Fruit fly (Drosophila melanogaster) whole organism, embryonic: Measurements from ENCODE around the gene CHOp24.

Source experiments
- Abd-B ChIP-seq: fragments of 200-800 bp; sonication (Bioruptor generic); optimal IDR thresholded peaks from 2 replicates; lab custom pipeline; 2018; ENCODE audit warnings: missing biosample characterization, mild to moderate bottlenecking, missing genetic modification characterization, moderate library complexity
- CG11456 ChIP-seq: fragments of 200-800 bp; sonication (Bioruptor generic); IDR thresholded peaks from 3 replicates; pipeline ENCODE4 v1.3.6; 2022; ENCODE audit warnings: missing biosample characterization, missing genetic modification characterization
- CG11504 ChIP-seq: fragments of 200-800 bp; sonication (Bioruptor generic); optimal IDR thresholded peaks from 3 replicates; lab custom pipeline; 2019; ENCODE audit warnings: missing biosample characterization, mild to moderate bottlenecking, missing genetic modification characterization, moderate library complexity
- CG12104 ChIP-seq: fragments of 200-800 bp; sonication (Bioruptor generic); optimal IDR thresholded peaks from 3 replicates; lab custom pipeline; 2016; ENCODE audit warnings: missing biosample characterization, missing genetic modification characterization
- CG12769 ChIP-seq: fragments of 200-800 bp; sonication (Bioruptor generic); optimal IDR thresholded peaks from 2 replicates; lab custom pipeline; 2019; ENCODE audit warnings: missing biosample characterization, mild to moderate bottlenecking, missing genetic modification characterization, moderate library complexity
- CG13775 ChIP-seq: fragments of 200-800 bp; sonication (Bioruptor generic); optimal IDR thresholded peaks from 3 replicates; lab custom pipeline; 2017; ENCODE audit warnings: missing biosample characterization, mild to moderate bottlenecking, missing genetic modification characterization
- CG14965 ChIP-seq: fragments of 200-800 bp; sonication (Bioruptor generic); optimal IDR thresholded peaks from 2 replicates; lab custom pipeline; 2016; ENCODE audit warnings: missing biosample characterization, missing genetic modification characterization, borderline replicate concordance
- CG1603 ChIP-seq: fragments of 200-800 bp; sonication (Bioruptor generic); optimal IDR thresholded peaks from 2 replicates; lab custom pipeline; 2019; ENCODE audit warnings: missing biosample characterization, mild to moderate bottlenecking, missing genetic modification characterization, moderate library complexity
- CG18011 ChIP-seq: fragments of 200-800 bp; sonication (Bioruptor generic); optimal IDR thresholded peaks from 2 replicates; lab custom pipeline; 2017; ENCODE audit warnings: missing biosample characterization, missing genetic modification characterization, mild to moderate bottlenecking, moderate library complexity, missing genotype
- CG18599 ChIP-seq: fragments of 200-800 bp; sonication (Bioruptor generic); optimal IDR thresholded peaks from 3 replicates; lab custom pipeline; 2017; ENCODE audit warnings: missing biosample characterization, missing genetic modification characterization, mild to moderate bottlenecking, moderate library complexity, missing genetic modification reagents
- CG2678 ChIP-seq: fragments of 200-800 bp; sonication (Bioruptor generic); optimal IDR thresholded peaks from 3 replicates; lab custom pipeline; 2019; ENCODE audit warnings: missing biosample characterization, mild to moderate bottlenecking, missing genetic modification characterization, moderate library complexity
- CG30403 ChIP-seq: fragments of 200-800 bp; sonication (Bioruptor generic); optimal IDR thresholded peaks from 3 replicates; lab custom pipeline; 2016; ENCODE audit warnings: missing biosample characterization, missing genetic modification characterization
- CG31224 ChIP-seq: fragments of 200-800 bp; sonication (Bioruptor generic); IDR thresholded peaks from 2 replicates; pipeline ENCODE4 v1.3.6; 2022; ENCODE audit warnings: missing biosample characterization, missing genetic modification characterization
- CG34224 ChIP-seq: fragments of 200-800 bp; sonication (Bioruptor generic); IDR thresholded peaks from 3 replicates; pipeline ENCODE4 v1.3.6; 2022; ENCODE audit warnings: missing biosample characterization, missing genetic modification characterization; ENCODE audit not compliant: partially characterized antibody
- CG4707 ChIP-seq: fragments of 200-800 bp; sonication (Bioruptor generic); optimal IDR thresholded peaks from 2 replicates; lab custom pipeline; 2018; ENCODE audit warnings: missing biosample characterization, mild to moderate bottlenecking, missing genetic modification characterization, moderate library complexity
- CG4854 ChIP-seq: fragments of 200-800 bp; sonication (Bioruptor generic); optimal IDR thresholded peaks from 2 replicates; lab custom pipeline; 2016; ENCODE audit warnings: missing biosample characterization, missing genetic modification characterization, inconsistent platforms
- CG7839 ChIP-seq: fragments of 200-800 bp; sonication (Bioruptor generic); optimal IDR thresholded peaks from 3 replicates; lab custom pipeline; 2018; ENCODE audit warnings: missing biosample characterization, mild to moderate bottlenecking, missing genetic modification characterization, moderate library complexity
- CG8089 ChIP-seq: fragments of 200-800 bp; sonication (Bioruptor generic); optimal IDR thresholded peaks from 3 replicates; lab custom pipeline; 2016; ENCODE audit warnings: missing biosample characterization, missing genetic modification characterization
- CG8290 ChIP-seq, 3 experiments: fragments of 200-800 bp; sonication (Bioruptor generic); optimal IDR thresholded peaks; 2 replicates each; lab custom pipeline; 2016 to 2019; ENCODE audit warnings: missing biosample characterization in 3 of 3, missing genetic modification characterization in 3 of 3, mild to moderate bottlenecking in 2 of 3, moderate library complexity in 1 of 3
- CTCF ChIP-seq: fragments of 200-800 bp; sonication (Bioruptor generic); optimal IDR thresholded peaks from 2 replicates; lab custom pipeline; 2017; ENCODE audit warnings: missing biosample characterization, mild to moderate bottlenecking, missing genetic modification characterization, moderate library complexity
- ERR ChIP-seq: fragments of 200-800 bp; sonication (Bioruptor generic); optimal IDR thresholded peaks from 2 replicates; lab custom pipeline; 2016; ENCODE audit warnings: missing biosample characterization, missing genetic modification characterization
- Hmr ChIP-seq: fragments of 200-800 bp; sonication (Bioruptor generic); optimal IDR thresholded peaks from 3 replicates; lab custom pipeline; 2017; ENCODE audit warnings: mild to moderate bottlenecking, missing biosample characterization, missing genetic modification reagents, missing genetic modification characterization
- Hr51 ChIP-seq, 2 experiments: fragments of 200-800 bp; sonication (Bioruptor generic); optimal IDR thresholded peaks; 2 replicates in 1 of 2; 3 replicates in 1 of 2; lab custom pipeline; 2016 to 2018; ENCODE audit warnings: missing biosample characterization in 2 of 2, missing genetic modification characterization in 2 of 2, mild to moderate bottlenecking in 1 of 2, moderate library complexity in 1 of 2
- Med ChIP-seq: fragments of 200-800 bp; sonication (Bioruptor generic); peaks from one replicate; lab custom pipeline; 2016; ENCODE audit warnings: missing biosample characterization, missing genetic modification characterization, mild to moderate bottlenecking, inconsistent platforms, moderate library complexity
- Oli ChIP-seq: fragments of 200-800 bp; sonication (Bioruptor generic); optimal IDR thresholded peaks from 2 replicates; lab custom pipeline; 2018; ENCODE audit warnings: missing biosample characterization, mild to moderate bottlenecking, missing genetic modification characterization, moderate library complexity
- Pdp1 ChIP-seq, 2 experiments: fragments of 200-800 bp; sonication (Bioruptor generic); optimal IDR thresholded peaks; 3 replicates each; lab custom pipeline; 2016; ENCODE audit warnings: missing biosample characterization in 2 of 2, missing genetic modification characterization in 2 of 2, mild to moderate bottlenecking in 1 of 2, moderate library complexity in 1 of 2
- Trl ChIP-seq, 3 experiments: fragments of >200 bp in 2 of 3; fragments of 200-800 bp in 1 of 3; sonication (Bioruptor generic) in 1 of 3; optimal IDR thresholded peaks; 2 replicates in 1 of 3; 3 replicates in 2 of 3; lab custom pipeline; 2016 to 2017; ENCODE audit warnings: missing biosample characterization in 1 of 3, missing genetic modification characterization in 1 of 3
- YL-1 ChIP-seq: fragments of 200-800 bp; sonication (Bioruptor generic); optimal IDR thresholded peaks from 3 replicates; lab custom pipeline; 2017; ENCODE audit warnings: missing biosample characterization, mild to moderate bottlenecking, missing genetic modification characterization
- ab ChIP-seq: fragments of 200-800 bp; sonication (Bioruptor generic); optimal IDR thresholded peaks from 2 replicates; lab custom pipeline; 2016; ENCODE audit warnings: missing biosample characterization, missing genetic modification characterization
- ac ChIP-seq: fragments of 200-800 bp; sonication (Bioruptor generic); optimal IDR thresholded peaks from 3 replicates; lab custom pipeline; 2017; ENCODE audit warnings: missing biosample characterization, mild to moderate bottlenecking, missing genetic modification characterization
- bcd ChIP-seq: fragments of 200-800 bp; sonication (Bioruptor generic); optimal IDR thresholded peaks from 2 replicates; lab custom pipeline; 2017; ENCODE audit warnings: missing biosample characterization, mild to moderate bottlenecking, missing genetic modification characterization
- bsh ChIP-seq, 2 experiments: fragments of 200-800 bp; sonication (Bioruptor generic); optimal IDR thresholded peaks; 2 replicates each; lab custom pipeline; 2017 to 2018; ENCODE audit warnings: mild to moderate bottlenecking in 2 of 2, missing biosample characterization in 2 of 2, missing genetic modification characterization in 2 of 2, moderate library complexity in 1 of 2
- ci ChIP-seq: fragments of 200-800 bp; sonication (Bioruptor generic); IDR thresholded peaks from 3 replicates; pipeline ENCODE4 v1.3.6; 2022; ENCODE audit warnings: missing biosample characterization, missing genetic modification characterization
- dmrt99B ChIP-seq: fragments of 200-800 bp; sonication (Bioruptor generic); optimal IDR thresholded peaks from 2 replicates; lab custom pipeline; 2018; ENCODE audit warnings: missing biosample characterization, mild to moderate bottlenecking, missing genetic modification characterization, moderate library complexity
- dysf ChIP-seq: fragments of 200-800 bp; sonication (Bioruptor generic); IDR thresholded peaks from 3 replicates; pipeline ENCODE4 v1.3.6; 2022; ENCODE audit warnings: missing biosample characterization, missing genetic modification characterization
- gem ChIP-seq: fragments of 200-800 bp; sonication (Bioruptor generic); optimal IDR thresholded peaks from 2 replicates; lab custom pipeline; 2019; ENCODE audit warnings: missing biosample characterization, mild to moderate bottlenecking, missing genetic modification characterization, moderate library complexity
- gfzf ChIP-seq: fragments of 200-800 bp; sonication (Bioruptor generic); optimal IDR thresholded peaks from 2 replicates; lab custom pipeline; 2016; ENCODE audit warnings: missing biosample characterization, mild to moderate bottlenecking, missing genetic modification characterization, moderate library complexity
- knrl ChIP-seq: fragments of 200-800 bp; sonication (Bioruptor generic); IDR thresholded peaks from 3 replicates; pipeline ENCODE4 v1.3.6; 2022; ENCODE audit warnings: missing biosample characterization, missing genetic modification characterization; ENCODE audit not compliant: partially characterized antibody
- lab ChIP-seq: fragments of 200-800 bp; sonication (Bioruptor generic); optimal IDR thresholded peaks from 3 replicates; lab custom pipeline; 2017; ENCODE audit warnings: missing biosample characterization, missing genetic modification characterization, mild to moderate bottlenecking, moderate library complexity, missing genetic modification reagents
- org-1 ChIP-seq: fragments of 200-800 bp; sonication (Bioruptor generic); optimal IDR thresholded peaks from 2 replicates; lab custom pipeline; 2017; ENCODE audit warnings: missing biosample characterization, missing genetic modification characterization
- peb ChIP-seq: fragments of 200-800 bp; sonication (Bioruptor generic); IDR thresholded peaks from 2 replicates; pipeline ENCODE4 v1.3.6; 2022; ENCODE audit warnings: missing biosample characterization, missing genetic modification characterization
- phol ChIP-seq: fragments of 200-800 bp; sonication (Bioruptor generic); optimal IDR thresholded peaks from 3 replicates; lab custom pipeline; 2018; ENCODE audit warnings: missing biosample characterization, mild to moderate bottlenecking, missing genetic modification characterization, moderate library complexity
- prd ChIP-seq, 3 experiments: fragments of >200 bp in 2 of 3; fragments of 200-800 bp in 1 of 3; sonication (Bioruptor generic) in 1 of 3; optimal IDR thresholded peaks in 2 of 3; IDR thresholded peaks in 1 of 3; 2 replicates in 2 of 3; 3 replicates in 1 of 3; pipeline versions ENCODE4 v1.3.6 to Lab custom; 2017 to 2022; ENCODE audit warnings: missing biosample characterization in 1 of 3, missing genetic modification characterization in 1 of 3
- pzg ChIP-seq: fragments of 200-800 bp; sonication (Bioruptor generic); optimal IDR thresholded peaks from 3 replicates; lab custom pipeline; 2018; ENCODE audit warnings: missing biosample characterization, mild to moderate bottlenecking, missing genetic modification characterization, moderate library complexity
- row ChIP-seq: fragments of 200-800 bp; sonication (Bioruptor generic); IDR thresholded peaks from 3 replicates; pipeline ENCODE4 v1.3.6; 2022; ENCODE audit warnings: missing biosample characterization, missing genetic modification characterization
- tap ChIP-seq: fragments of 200-800 bp; optimal IDR thresholded peaks from 3 replicates; lab custom pipeline; 2019; ENCODE audit warnings: missing biosample characterization, mild to moderate bottlenecking, missing genetic modification characterization, moderate library complexity
- unpg ChIP-seq: fragments of 200-800 bp; sonication (Bioruptor generic); optimal IDR thresholded peaks from 3 replicates; lab custom pipeline; 2018; ENCODE audit warnings: missing biosample characterization, mild to moderate bottlenecking, missing genetic modification characterization, moderate library complexity

CHOp24 gene

DNA sequence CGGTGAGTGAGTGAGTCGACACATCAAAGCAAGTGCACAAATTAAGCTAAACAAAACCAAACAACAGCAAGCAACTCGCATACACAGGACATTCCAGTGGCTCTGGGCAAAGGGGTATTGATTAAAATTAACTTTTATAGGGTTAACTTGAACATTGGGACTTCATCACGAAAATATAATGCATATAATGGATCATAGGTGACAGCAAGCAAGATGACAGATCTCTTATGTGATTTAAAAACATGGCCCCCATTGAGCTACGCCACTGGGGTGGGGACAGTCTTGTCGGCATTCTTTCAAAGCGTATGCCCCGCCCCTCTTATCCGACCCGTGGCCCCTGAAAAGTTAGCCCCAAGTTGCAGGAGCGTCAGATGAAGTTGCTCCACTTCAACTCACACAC, 37.2 kb upstream of the CHOp24 start:
- TF ChIP-seq CG7839 (tag; lab: Kevin White, UChicago) (peak; percentile 18), CG4707 (no peak), org-1 (GFP tag; lab: Kevin White, UChicago) (no peak), CG8290 (GFP tag; optimal IDR thresholded peaks at IDR 0.05; lab: Kevin White, UChicago) (no peak), CG8290 (tag; optimal IDR thresholded peaks at IDR 0.05; lab: Kevin White, UChicago) (peak in 1 of 2 experiments; percentile 21), prd (optimal IDR thresholded peaks at IDR 0.05; lab: Kevin White, UChicago) (no peak), prd (GFP tag; IDR thresholded peaks at IDR 0.05; lab: Robert Waterston, UW) (peak; percentile 22; the same call in 1 of the 3 replicates), Med (GFP tag; lab: Kevin White, UChicago) (peak; percentile 63), Oli (tag; lab: Kevin White, UChicago) (peak; percentile 1), CG12769 (tag; lab: Kevin White, UChicago) (peak; percentile 21), Hmr (GFP tag; lab: Kevin White, UChicago) (peak; percentile 4), gem (tag; lab: Kevin White, UChicago) (peak; percentile 28), CG1603 (peak; percentile 19), ci (0 out of 3 replicates have a peak, but pooled peaks have one; percentile 25), bcd (no peak), dmrt99B (tag; lab: Kevin White, UChicago) (peak; percentile 10), CG11504 (tag; lab: Kevin White, UChicago) (peak; percentile 6), CG14965 (GFP tag; lab: Kevin White, UChicago) (no peak), dysf (GFP tag; lab: Robert Waterston, UW) (0 out of 3 replicates have a peak, but pooled peaks have one; percentile 30), row (GFP tag; lab: Robert Waterston, UW) (0 out of 3 replicates have a peak, but pooled peaks have one; percentile 34), CG8089 (GFP tag; lab: Kevin White, UChicago) (no peak), knrl (GFP tag; lab: Robert Waterston, UW) (no peak), lab (GFP tag; lab: Kevin White, UChicago) (peak; percentile 30), CG18599 (peak; percentile 34), CG11456 (GFP tag; lab: Robert Waterston, UW) (0 out of 3 replicates have a peak, but pooled peaks have one; percentile 25), CG2678 (tag; lab: Kevin White, UChicago) (peak; percentile 2)

DNA sequence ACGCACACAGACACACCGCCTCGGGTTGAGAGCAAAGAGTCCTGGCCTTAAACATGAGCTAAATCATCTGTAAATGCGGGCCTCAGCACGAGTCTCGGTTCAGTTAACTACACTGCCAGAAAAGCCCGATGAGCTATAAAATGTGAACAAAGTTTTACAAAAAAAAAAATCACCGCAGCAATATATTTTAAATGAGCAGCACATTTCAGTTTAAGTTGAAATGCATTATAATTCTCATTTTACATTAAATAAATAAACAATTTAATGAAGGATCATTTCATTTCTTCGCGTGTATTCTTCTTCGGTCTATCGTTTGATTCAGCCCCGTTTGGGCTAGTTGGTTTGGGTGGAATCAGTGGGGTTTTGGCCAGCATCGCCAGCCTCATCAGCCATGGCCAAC, 35.4 kb upstream of the CHOp24 start:
- TF ChIP-seq CG8089 (GFP tag; lab: Kevin White, UChicago) (no peak), CG31224 (GFP tag; lab: Robert Waterston, UW) (no peak), ERR (GFP tag; lab: Kevin White, UChicago) (no peak), CG4854 (no peak), tap (tag; lab: Kevin White, UChicago) (no peak), CG12104 (GFP tag; lab: Kevin White, UChicago) (no peak), Pdp1 (GFP tag; optimal IDR thresholded peaks at IDR 0.05; lab: Kevin White, UChicago) (peak; percentile 5 to 26), gfzf (GFP tag; lab: Kevin White, UChicago) (no peak), CTCF (GFP tag; lab: Kevin White, UChicago) (no peak), Abd-B (no peak), CG18011 (GFP tag; lab: Kevin White, UChicago) (no peak), pzg (no peak), ab (no peak), Hr51 (GFP tag; optimal IDR thresholded peaks at IDR 0.05; lab: Kevin White, UChicago) (peak in 1 of 2 experiments; percentile 31), unpg (peak; percentile 29), CG13775 (peak; percentile 11), YL-1 (GFP tag; lab: Kevin White, UChicago) (no peak), ac (GFP tag; lab: Kevin White, UChicago) (no peak), peb (GFP tag; lab: Robert Waterston, UW) (no peak), CG7839 (tag; lab: Kevin White, UChicago) (peak; percentile 38), CG30403 (GFP tag; lab: Kevin White, UChicago) (no peak), CG34224 (GFP tag; lab: Robert Waterston, UW) (no peak), Trl (optimal IDR thresholded peaks at IDR 0.05; lab: Kevin White, UChicago) (no peak), Trl (GFP tag; optimal IDR thresholded peaks at IDR 0.05; lab: Kevin White, UChicago) (no peak), phol (tag; lab: Kevin White, UChicago) (peak; percentile 11), gem (tag; lab: Kevin White, UChicago) (peak; percentile 63), bsh (GFP tag; optimal IDR thresholded peaks at IDR 0.05; lab: Kevin White, UChicago) (peak in 1 of 2 experiments; percentile 39)
